In the genomic region with DNA sequence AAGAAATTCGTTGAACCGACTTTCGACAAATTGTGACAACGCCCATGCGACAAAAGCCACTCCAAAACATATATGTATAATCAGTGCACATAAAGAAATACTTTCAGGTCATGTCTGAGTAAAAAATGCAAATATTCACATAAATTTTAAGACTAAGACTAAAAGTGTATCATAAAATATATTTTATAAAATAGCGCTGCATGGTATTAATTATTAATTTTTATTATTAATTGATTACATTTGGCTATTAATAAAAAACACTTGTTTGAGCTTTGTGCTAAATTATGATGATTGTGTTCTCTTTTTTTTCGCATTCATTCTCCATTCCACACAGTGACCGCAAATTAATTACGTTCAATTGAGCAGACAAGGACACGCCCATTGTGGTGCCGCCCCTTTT, we compare ENCODE assay signal across 2 fruit fly cellular contexts.
TF ChIP-seq lines count a peak whose summit lies in the region.

No protein-coding gene starts in this region.

TF ChIP-seq in whole organism, prepupa, 60 proteins besides CTCF, POLR2A, EP300 and RAD21:
- TF ChIP-seq Sox102F (GFP tag; optimal IDR thresholded peaks at IDR 0.05; lab: Kevin White, UChicago): peak; percentile 8
- no peak for TF ChIP-seq CG8319 (GFP tag; optimal IDR thresholded peaks at IDR 0.05; lab: Kevin White, UChicago)
- peak; percentile 62 for TF ChIP-seq svp (GFP tag; lab: Kevin White, UChicago)
- no peak for TF ChIP-seq net (GFP tag; optimal IDR thresholded peaks at IDR 0.05; lab: Kevin White, UChicago)
- no peak for TF ChIP-seq achi (GFP tag; optimal IDR thresholded peaks at IDR 0.05; lab: Kevin White, UChicago)
- TF ChIP-seq CG34406 (GFP tag; optimal IDR thresholded peaks at IDR 0.05; lab: Kevin White, UChicago): peak; percentile 7
- no peak for TF ChIP-seq cyc (GFP tag; optimal IDR thresholded peaks at IDR 0.05; lab: Kevin White, UChicago)
- peak; percentile 7 for TF ChIP-seq Eip78C (GFP tag; lab: Kevin White, UChicago)
- TF ChIP-seq Gug (GFP tag; IDR thresholded peaks at IDR 0.05; lab: Robert Waterston, UW): no peak

TF ChIP-seq in whole organism, wandering third instar larva, 38 proteins besides CTCF, POLR2A, EP300 and RAD21:
- no peak for TF ChIP-seq Dif (GFP tag; optimal IDR thresholded peaks at IDR 0.05; lab: Kevin White, UChicago; ENCODE audit: partially characterized antibody)
- peak; percentile 51 for TF ChIP-seq HLH106 (tag; optimal IDR thresholded peaks at IDR 0.05; lab: Kevin White, UChicago)
- TF ChIP-seq Sp1 (GFP tag; optimal IDR thresholded peaks at IDR 0.05; lab: Kevin White, UChicago): peak; percentile 3
- TF ChIP-seq foxo (GFP tag; optimal IDR thresholded peaks at IDR 0.05; lab: Kevin White, UChicago): peak in 1 of 2 experiments; percentile 20
